Fruit fly (Drosophila melanogaster): ENCODE results near the gene Cyp4d2.
A peak's percentile ranks its signal among the peaks of the same experiment; 100 is the strongest.

Gene Cyp4d2

dm6 chrX:2135868-2136787, 39.7 kb upstream of the Cyp4d2 start (continued):
- TF ChIP-seq ttk (GFP tag; IDR thresholded peaks at IDR 0.05) (no peak), so (GFP tag; IDR thresholded peaks at IDR 0.05) (no peak), gcm (GFP tag; optimal IDR thresholded peaks at IDR 0.05) (no peak), sens-2 (GFP tag; IDR thresholded peaks at IDR 0.05) (no peak), CG2199 (GFP tag; IDR thresholded peaks at IDR 0.05) (no peak; the same call in 2 of the 3 replicates), CG1647 (GFP tag; optimal IDR thresholded peaks at IDR 0.05) (no peak), CG12769 (tag; optimal IDR thresholded peaks at IDR 0.05) (no peak), exex (tag; optimal IDR thresholded peaks at IDR 0.05) (peak; percentile 28), tgo (GFP tag; IDR thresholded peaks at IDR 0.05) (peak; percentile 56), Nf-YB (GFP tag; optimal IDR thresholded peaks at IDR 0.05) (no peak), Hey (tag; optimal IDR thresholded peaks at IDR 0.05) (no peak), Gsc (GFP tag; IDR thresholded peaks at IDR 0.05) (no peak), CG11456 (GFP tag; IDR thresholded peaks at IDR 0.05) (peak; percentile 15; the same call in 1 of the 3 replicates), unpg (GFP tag; optimal IDR thresholded peaks at IDR 0.05) (peak; percentile 45), yki (optimal IDR thresholded peaks at IDR 0.05) (no peak), btn (GFP tag; optimal IDR thresholded peaks at IDR 0.05) (no peak), Oaz (GFP tag; IDR thresholded peaks at IDR 0.05) (no peak), cad (GFP tag; optimal IDR thresholded peaks at IDR 0.05) (no peak), twi (tag; optimal IDR thresholded peaks at IDR 0.05) (peak; percentile 75), dysf (GFP tag; IDR thresholded peaks at IDR 0.05) (peak; percentile 68), ewg (GFP tag; optimal IDR thresholded peaks at IDR 0.05) (no peak), CG9932 (GFP tag; IDR thresholded peaks at IDR 0.05) (peak; percentile 58), Taf1 (GFP tag; IDR thresholded peaks at IDR 0.05) (peak; percentile 19; the same call in 1 of the 2 replicates), CG17612 (GFP tag; IDR thresholded peaks at IDR 0.05) (peak; percentile 58; the same call in 1 of the 2 replicates), zfh2 (GFP tag; optimal IDR thresholded peaks at IDR 0.05) (peak; percentile 33), Dref (GFP tag; IDR thresholded peaks at IDR 0.05) (no peak), CG3407 (GFP tag; optimal IDR thresholded peaks at IDR 0.05) (no peak), her (GFP tag; optimal IDR thresholded peaks at IDR 0.05) (peak; percentile 3), eve (GFP tag; optimal IDR thresholded peaks at IDR 0.05) (peak in 1 of 2 experiments; percentile 67), D19A (tag; optimal IDR thresholded peaks at IDR 0.05) (peak; percentile 98), NfI (GFP tag; optimal IDR thresholded peaks at IDR 0.05) (peak; percentile 21), CG10267 (tag; optimal IDR thresholded peaks at IDR 0.05) (no peak), lmd (GFP tag; IDR thresholded peaks at IDR 0.05) (peak; percentile 62), Bdp1 (GFP tag; optimal IDR thresholded peaks at IDR 0.05) (no peak), sqz (GFP tag; optimal IDR thresholded peaks at IDR 0.05) (no peak), CG16815 (GFP tag; optimal IDR thresholded peaks at IDR 0.05) (peak; percentile 41), CG2129 (GFP tag; IDR thresholded peaks at IDR 0.05; ENCODE audit: partially characterized antibody) (no peak), CG7271 (tag; optimal IDR thresholded peaks at IDR 0.05) (peak; percentile 46), CG17385 (GFP tag; optimal IDR thresholded peaks at IDR 0.05) (no peak), jigr1 (GFP tag; IDR thresholded peaks at IDR 0.05) (no peak), zfh1 (GFP tag; IDR thresholded peaks at IDR 0.05) (no peak; the same call in 2 of the 3 replicates), sug (tag; optimal IDR thresholded peaks at IDR 0.05) (no peak), trh (GFP tag; optimal IDR thresholded peaks at IDR 0.05) (no peak), Dll (GFP tag; IDR thresholded peaks at IDR 0.05; ENCODE audit: partially characterized antibody) (no peak), mld (GFP tag; IDR thresholded peaks at IDR 0.05; ENCODE audit: partially characterized antibody) (no peak), ac (GFP tag; optimal IDR thresholded peaks at IDR 0.05) (no peak), sc (optimal IDR thresholded peaks at IDR 0.05) (no peak), sc (GFP tag; optimal IDR thresholded peaks at IDR 0.05) (no peak), Spps (tag; optimal IDR thresholded peaks at IDR 0.05) (no peak), CG3726 (GFP tag; IDR thresholded peaks at IDR 0.05) (no peak)

Measured in whole organism, embryonic.